Worm (Caenorhabditis elegans): ENCODE measurements around the gene bgal-1.

ce11 chrV:11241580-11241979 lies 15.8 kb upstream of the bgal-1 start, which contains the start of gene pgap-1:
- TF ChIP-seq him-1 (tag; optimal IDR thresholded peaks at IDR 0.05) (no peak), W03F9.2 (tag; optimal IDR thresholded peaks at IDR 0.05) (no peak)
